Fruit fly (Drosophila melanogaster) whole organism, wandering third instar larva: ENCODE data around the gene eIF3i.

ENCODE experiments used
- Abd-B ChIP-seq: fragments of >200 bp; optimal IDR thresholded peaks from 2 replicates; lab custom pipeline; 2017; ENCODE audit warnings: missing biosample characterization, missing genetic modification characterization
- CG32264 ChIP-seq: fragments of 200-800 bp; sonication (Bioruptor generic); optimal IDR thresholded peaks from 2 replicates; lab custom pipeline; 2016; ENCODE audit warnings: missing biosample characterization, missing genetic modification characterization
- CG9705 ChIP-seq: fragments of 200-800 bp; sonication (Bioruptor generic); optimal IDR thresholded peaks from 2 replicates; lab custom pipeline; 2018; ENCODE audit warnings: missing biosample characterization, mild to moderate bottlenecking, missing genetic modification characterization
- Dfd ChIP-seq: fragments of >200 bp; optimal IDR thresholded peaks from 2 replicates; lab custom pipeline; 2017; ENCODE audit warnings: missing biosample characterization, missing genetic modification characterization
- Dif ChIP-seq: fragments of 200-275, 200-300 bp; sonication (Bioruptor generic); optimal IDR thresholded peaks from 2 replicates; lab custom pipeline; 2018; ENCODE audit warnings: missing biosample characterization, missing genetic modification characterization; ENCODE audit not compliant: partially characterized antibody
- GATAd ChIP-seq: sonication (Bioruptor generic); optimal IDR thresholded peaks from 2 replicates; lab custom pipeline; 2016; ENCODE audit warnings: missing biosample characterization, missing genetic modification characterization
- HLH106 ChIP-seq: fragments of 200-800 bp; optimal IDR thresholded peaks from 3 replicates; lab custom pipeline; 2019; ENCODE audit warnings: missing biosample characterization, mild to moderate bottlenecking, missing genetic modification characterization, moderate library complexity
- Hnf4 ChIP-seq: fragments of 200-800 bp; sonication (Bioruptor generic); optimal IDR thresholded peaks from 2 replicates; lab custom pipeline; 2016; ENCODE audit warnings: missing biosample characterization, mild to moderate bottlenecking, missing genetic modification characterization
- Hr83 ChIP-seq: fragments of 200-300 bp; sonication (Bioruptor generic); optimal IDR thresholded peaks from 2 replicates; lab custom pipeline; 2016; ENCODE audit warnings: missing biosample characterization, mild to moderate bottlenecking, missing genetic modification characterization, moderate library complexity; ENCODE audit not compliant: poor library complexity, severe bottlenecking
- Jra ChIP-seq: sonication (Bioruptor generic); optimal IDR thresholded peaks from 2 replicates; lab custom pipeline; 2016; ENCODE audit warnings: missing biosample characterization, missing genetic modification characterization
- Myc ChIP-seq: fragments of >200 bp; optimal IDR thresholded peaks from 2 replicates; lab custom pipeline; 2017
- N ChIP-seq: fragments of >200 bp; optimal IDR thresholded peaks from 2 replicates; lab custom pipeline; 2018; ENCODE audit warnings: missing biosample characterization, missing external identifiers, missing genetic modification characterization
- OdsH ChIP-seq: fragments of 200-800 bp; sonication (Bioruptor generic); optimal IDR thresholded peaks from 2 replicates; lab custom pipeline; 2016; ENCODE audit warnings: missing biosample characterization, mild to moderate bottlenecking, missing genetic modification characterization
- Rel ChIP-seq, 2 experiments: fragments of 200-800 bp; sonication (Bioruptor generic) in 1 of 2; optimal IDR thresholded peaks; 2 replicates in 1 of 2; 3 replicates in 1 of 2; lab custom pipeline; 2016 to 2019; ENCODE audit warnings: mild to moderate bottlenecking in 2 of 2, missing biosample characterization in 2 of 2, missing genetic modification characterization in 2 of 2, moderate library complexity in 1 of 2
- Sp1 ChIP-seq: fragments of 200-800 bp; sonication (Bioruptor generic); optimal IDR thresholded peaks from 3 replicates; lab custom pipeline; 2019; ENCODE audit warnings: missing biosample characterization, mild to moderate bottlenecking, missing genetic modification characterization, moderate library complexity
- Vsx2 ChIP-seq: fragments of 200-300, 225-300 bp; sonication (Bioruptor generic); optimal IDR thresholded peaks from 2 replicates; lab custom pipeline; 2018; ENCODE audit warnings: missing biosample characterization, missing genetic modification characterization; ENCODE audit not compliant: partially characterized antibody
- br ChIP-seq: fragments of 200-800 bp; sonication (Bioruptor generic); optimal IDR thresholded peaks from 2 replicates; lab custom pipeline; 2016; ENCODE audit warnings: missing biosample characterization, missing genetic modification characterization
- brk ChIP-seq: fragments of 200-800 bp; sonication (Bioruptor generic); optimal IDR thresholded peaks from 2 replicates; lab custom pipeline; 2016; ENCODE audit warnings: missing biosample characterization, mild to moderate bottlenecking, missing genetic modification characterization
- dl ChIP-seq, 2 experiments: fragments of 175-275, 200-275 bp in 1 of 2; fragments of 200-275 bp in 1 of 2; sonication (Bioruptor generic); optimal IDR thresholded peaks; lab custom pipeline; 2018; ENCODE audit warnings: mild to moderate bottlenecking in 2 of 2, missing biosample characterization in 2 of 2, missing genetic modification characterization in 2 of 2, moderate library complexity in 2 of 2; ENCODE audit not compliant: partially characterized antibody in 2 of 2, insufficient read depth in 1 of 2
- dmrt93B ChIP-seq: fragments of 200-800 bp; sonication (Bioruptor generic); optimal IDR thresholded peaks from 2 replicates; lab custom pipeline; 2018; ENCODE audit warnings: missing biosample characterization, mild to moderate bottlenecking, missing genetic modification characterization
- dsf ChIP-seq: sonication (Bioruptor generic); optimal IDR thresholded peaks from 2 replicates; lab custom pipeline; 2016; ENCODE audit warnings: missing biosample characterization, missing genetic modification characterization, borderline replicate concordance
- ey ChIP-seq: fragments of 200-800 bp; sonication (Bioruptor generic); optimal IDR thresholded peaks from 2 replicates; lab custom pipeline; 2016; ENCODE audit warnings: missing biosample characterization, missing genetic modification characterization
- foxo ChIP-seq, 2 experiments: fragments of 200-800 bp; sonication (Bioruptor generic); optimal IDR thresholded peaks; 2 replicates in 1 of 2; 3 replicates in 1 of 2; lab custom pipeline; 2016 to 2017; ENCODE audit warnings: missing biosample characterization in 2 of 2, missing genetic modification characterization in 2 of 2
- fru ChIP-seq: fragments of 200-800 bp; sonication (Bioruptor generic); optimal IDR thresholded peaks from 3 replicates; lab custom pipeline; 2016; ENCODE audit warnings: missing biosample characterization, mild to moderate bottlenecking, missing genetic modification characterization
- h ChIP-seq: fragments of 200-800 bp; sonication (Bioruptor generic); optimal IDR thresholded peaks from 3 replicates; lab custom pipeline; 2016; ENCODE audit warnings: missing biosample characterization, mild to moderate bottlenecking, missing genetic modification characterization
- jim ChIP-seq: fragments of 175-275, 200-325 bp; sonication (Bioruptor generic); optimal IDR thresholded peaks from 2 replicates; lab custom pipeline; 2016; ENCODE audit warnings: missing biosample characterization, mild to moderate bottlenecking, missing genetic modification characterization
- lola ChIP-seq: fragments of >200 bp; optimal IDR thresholded peaks from 2 replicates; lab custom pipeline; 2017; ENCODE audit warnings: missing biosample characterization, missing genetic modification characterization
- pan ChIP-seq: fragments of >200 bp; optimal IDR thresholded peaks from 2 replicates; lab custom pipeline; 2017
- psq ChIP-seq: fragments of 200-800 bp; sonication (Bioruptor generic); optimal IDR thresholded peaks from 3 replicates; lab custom pipeline; 2017; ENCODE audit warnings: missing biosample characterization, mild to moderate bottlenecking, missing genetic modification characterization, moderate library complexity
- rgr ChIP-seq: fragments of 200-800 bp; sonication (Bioruptor generic); optimal IDR thresholded peaks from 3 replicates; lab custom pipeline; 2016; ENCODE audit warnings: missing biosample characterization, mild to moderate bottlenecking, missing genetic modification characterization
- sage ChIP-seq: fragments of 200-800 bp; sonication (Bioruptor generic); optimal IDR thresholded peaks from 2 replicates; lab custom pipeline; 2016; ENCODE audit warnings: missing biosample characterization, mild to moderate bottlenecking, missing genetic modification characterization
- sv ChIP-seq: fragments of 200-800 bp; sonication (Bioruptor generic); optimal IDR thresholded peaks from 3 replicates; lab custom pipeline; 2016; ENCODE audit warnings: missing biosample characterization, missing genetic modification characterization
- tai ChIP-seq: sonication (Bioruptor generic); optimal IDR thresholded peaks from 2 replicates; lab custom pipeline; 2016; ENCODE audit warnings: missing biosample characterization, missing genetic modification characterization
- usp ChIP-seq: fragments of >200 bp; optimal IDR thresholded peaks from 2 replicates; lab custom pipeline; 2017; ENCODE audit warnings: missing biosample characterization, missing genetic modification characterization
- woc ChIP-seq: sonication (Bioruptor generic); optimal IDR thresholded peaks from 2 replicates; lab custom pipeline; 2016; ENCODE audit warnings: missing biosample characterization, mild to moderate bottlenecking, missing genetic modification characterization

eIF3i gene

dm6 chr2L:4967511-4967910 is at the start of gene eIF3i:
eIF3i (minus strand) TSS chr2L:4967775.
- TF ChIP-seq OdsH (no peak), CG32264 (GFP tag; lab: Kevin White, UChicago) (no peak), tai (GFP tag; lab: Kevin White, UChicago) (no peak), dmrt93B (GFP tag; lab: Kevin White, UChicago) (no peak), Hr83 (GFP tag; lab: Kevin White, UChicago) (no peak), psq (no peak), sv (GFP tag; lab: Kevin White, UChicago) (no peak), Abd-B (GFP tag; lab: Kevin White, UChicago) (no peak), Hnf4 (GFP tag; lab: Kevin White, UChicago) (no peak), brk (GFP tag; lab: Kevin White, UChicago) (no peak), Sp1 (GFP tag; lab: Kevin White, UChicago) (no peak), h (GFP tag; lab: Kevin White, UChicago) (no peak), br (GFP tag; lab: Kevin White, UChicago) (no peak), usp (GFP tag; lab: Kevin White, UChicago) (no peak), sage (no peak), foxo (GFP tag; optimal IDR thresholded peaks at IDR 0.05; lab: Kevin White, UChicago) (no peak), N (GFP tag; lab: Kevin White, UChicago) (no peak), pan (lab: Kevin White, UChicago) (no peak)

DNA sequence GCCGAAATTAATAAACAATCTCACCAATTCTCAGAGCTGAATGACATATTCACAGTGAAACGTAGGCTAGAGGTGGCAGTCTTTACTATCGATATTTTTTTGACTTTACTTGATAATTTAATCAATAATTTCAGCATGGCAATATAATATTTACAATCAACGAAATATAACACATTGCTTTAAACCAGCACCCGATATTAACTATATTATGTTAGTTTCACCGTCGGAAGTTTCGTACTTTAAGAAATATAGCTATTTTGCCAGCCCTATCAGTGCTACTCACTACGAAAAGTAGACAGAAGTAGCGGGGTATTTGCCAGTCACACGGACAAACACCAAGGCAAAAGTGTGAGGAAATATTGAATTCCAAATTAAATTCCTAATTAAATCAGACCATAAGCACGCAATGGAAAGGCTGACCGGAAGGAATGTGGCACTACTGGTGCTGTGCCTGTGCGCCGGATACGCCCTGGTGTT is 43.2 kb upstream of the eIF3i start, which contains the start of the genes CG31917, Tfb5 and SelT:
Gene CG31917, minus strand, starts transcription at position 51 of the 477 bp plus-strand sequence.
Gene Tfb5, minus strand, starts transcription at position 51 of the 477 bp plus-strand sequence.
Gene SelT, plus strand, starts transcription at position 139 of the 477 bp plus-strand sequence.
- TF ChIP-seq Myc (lab: Kevin White, UChicago) (peak; percentile 93), brk (GFP tag; lab: Kevin White, UChicago) (no peak), Dfd (no peak), psq (peak; percentile 45), Dif (GFP tag; lab: Kevin White, UChicago) (no peak), ey (GFP tag; lab: Kevin White, UChicago) (peak; percentile 72), usp (GFP tag; lab: Kevin White, UChicago) (no peak), foxo (GFP tag; optimal IDR thresholded peaks at IDR 0.05; lab: Kevin White, UChicago) (peak in 1 of 2 experiments; percentile 66), dsf (GFP tag; lab: Kevin White, UChicago) (no peak), sv (GFP tag; lab: Kevin White, UChicago) (peak; percentile 45), Jra (GFP tag; lab: Kevin White, UChicago) (no peak), h (GFP tag; lab: Kevin White, UChicago) (peak; percentile 79), pan (lab: Kevin White, UChicago) (no peak), Sp1 (GFP tag; lab: Kevin White, UChicago) (peak; percentile 55), rgr (peak; percentile 75), Hr83 (GFP tag; lab: Kevin White, UChicago) (no peak), woc (GFP tag; lab: Kevin White, UChicago) (peak; percentile 92), Rel (GFP tag; optimal IDR thresholded peaks at IDR 0.05; lab: Kevin White, UChicago) (no peak), Rel (tag; optimal IDR thresholded peaks at IDR 0.05; lab: Kevin White, UChicago) (no peak), Vsx2 (GFP tag; lab: Kevin White, UChicago) (no peak), lola (no peak), dl (GFP tag; optimal IDR thresholded peaks at IDR 0.05; lab: Kevin White, UChicago; ENCODE audit: insufficient read depth in 1 of 2, partially characterized antibody in 2 of 2) (no peak), Abd-B (GFP tag; lab: Kevin White, UChicago) (no peak), CG32264 (GFP tag; lab: Kevin White, UChicago) (peak; percentile 46), GATAd (GFP tag; lab: Kevin White, UChicago) (no peak), br (GFP tag; lab: Kevin White, UChicago) (peak; percentile 60), OdsH (peak; percentile 55), HLH106 (tag; lab: Kevin White, UChicago) (peak; percentile 67), CG9705 (GFP tag; lab: Kevin White, UChicago) (peak; percentile 37), jim (no peak), fru (peak; percentile 52)
